Fruit fly (Drosophila melanogaster) whole organism, pupa: ENCODE data around the gene Dap160.

ENCODE experiments used
- CG4496 ChIP-seq: fragments of 200-800 bp; sonication (Bioruptor generic); IDR thresholded peaks from 3 replicates; pipeline ENCODE4 v1.3.6; 2022; ENCODE audit warnings: missing biosample characterization, missing genetic modification characterization
- CG8301 ChIP-seq: fragments of 200-800 bp; sonication (Bioruptor generic); optimal IDR thresholded peaks from 2 replicates; lab custom pipeline; 2018; ENCODE audit warnings: missing biosample characterization, mild to moderate bottlenecking, missing genetic modification characterization
- D1 ChIP-seq: fragments of 200-800 bp; sonication (Bioruptor generic); optimal IDR thresholded peaks from 2 replicates; lab custom pipeline; 2018; ENCODE audit warnings: missing biosample characterization, mild to moderate bottlenecking, missing genetic modification characterization, moderate library complexity
- Pif1A ChIP-seq: fragments of 200-800 bp; sonication (Bioruptor generic); optimal IDR thresholded peaks from 3 replicates; lab custom pipeline; 2016; ENCODE audit warnings: missing biosample characterization, missing genetic modification characterization
- Snoo ChIP-seq: fragments of 200-800 bp; sonication (Bioruptor generic); optimal IDR thresholded peaks from 3 replicates; lab custom pipeline; 2017; ENCODE audit warnings: missing biosample characterization, mild to moderate bottlenecking, missing genetic modification characterization, inconsistent platforms

DNA sequence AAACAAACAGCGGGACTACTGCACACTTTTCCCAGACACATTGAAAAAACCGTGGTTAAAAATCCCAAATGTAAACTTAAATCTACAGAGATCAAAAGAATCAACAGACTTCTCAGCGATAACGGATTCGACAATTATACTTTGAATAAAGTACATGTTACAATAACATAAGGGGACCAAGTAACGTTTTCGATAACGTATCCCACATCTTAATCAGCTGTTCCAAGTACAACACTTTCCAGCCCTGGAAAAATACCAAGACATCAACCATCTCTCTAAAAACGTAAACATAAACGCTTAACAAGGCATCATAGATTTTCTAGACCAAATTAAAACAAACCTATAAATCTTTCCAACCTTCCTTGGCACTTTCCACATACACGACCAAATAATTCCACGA lies 11.7 kb upstream of the Dap160 start:
- TF ChIP-seq CG4496 (GFP tag; lab: Robert Waterston, UW) = no peak
- TF ChIP-seq CG8301 (tag; lab: Kevin White, UChicago) = no peak
- TF ChIP-seq D1 (tag; lab: Kevin White, UChicago) = no peak
- no peak for TF ChIP-seq Pif1A (GFP tag; lab: Kevin White, UChicago)
- TF ChIP-seq Snoo = no peak
